Fruit fly (Drosophila melanogaster): ENCODE results near the gene Act5C.
A peak's percentile ranks its signal among the peaks of the same experiment; 100 is the strongest.

Act5C gene

DNA sequence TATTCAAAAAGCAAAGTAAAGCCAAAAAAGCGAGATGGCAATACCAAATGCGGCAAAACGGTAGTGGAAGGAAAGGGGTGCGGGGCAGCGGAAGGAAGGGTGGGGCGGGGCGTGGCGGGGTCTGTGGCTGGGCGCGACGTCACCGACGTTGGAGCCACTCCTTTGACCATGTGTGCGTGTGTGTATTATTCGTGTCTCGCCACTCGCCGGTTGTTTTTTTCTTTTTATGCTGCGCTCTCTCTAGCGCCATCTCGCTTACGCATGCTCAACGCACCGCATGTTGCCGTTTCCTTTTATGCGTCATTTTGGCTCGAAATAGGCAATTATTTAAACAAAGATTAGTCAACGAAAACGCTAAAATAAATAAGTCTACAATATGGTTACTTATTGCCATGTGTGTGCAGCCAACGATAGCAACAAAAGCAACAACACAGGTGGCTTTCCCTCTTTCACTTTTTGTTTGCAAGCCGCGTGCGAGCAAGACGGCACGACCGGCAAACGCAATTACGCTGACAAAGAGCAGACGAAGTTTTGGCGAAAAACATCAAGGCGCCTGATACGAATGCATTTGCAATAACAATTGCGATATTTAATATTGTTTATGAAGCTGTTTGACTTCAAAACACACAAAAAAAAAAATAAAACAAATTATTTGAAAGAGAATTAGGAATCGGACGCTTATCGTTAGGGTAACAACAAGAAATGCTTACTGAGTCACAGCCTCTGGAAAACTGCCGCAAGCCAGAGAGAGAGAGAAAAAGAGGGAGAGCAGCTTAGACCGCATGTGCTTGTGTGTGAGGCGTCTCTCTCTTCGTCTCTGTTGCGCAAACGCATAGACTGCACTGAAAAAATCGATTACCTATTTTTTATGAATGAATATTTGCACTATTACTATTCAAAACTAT lies 1.2 kb upstream of the Act5C start (continued):
- TF ChIP-seq pho (GFP tag; optimal IDR thresholded peaks at IDR 0.05) = no peak
- TF ChIP-seq BEAF-32 (GFP tag; optimal IDR thresholded peaks at IDR 0.05) = no peak
- TF ChIP-seq CG11696 (GFP tag; IDR thresholded peaks at IDR 0.05) = no peak
- no peak for TF ChIP-seq Atf6 (GFP tag; IDR thresholded peaks at IDR 0.05)
- TF ChIP-seq gro (GFP tag; optimal IDR thresholded peaks at IDR 0.05) = no peak
- no peak for TF ChIP-seq CG6272 (GFP tag; IDR thresholded peaks at IDR 0.05)
- peak; percentile 70 for TF ChIP-seq twi (tag; optimal IDR thresholded peaks at IDR 0.05)
- TF ChIP-seq Ets65A (GFP tag) = no peak
- no peak for TF ChIP-seq sens (GFP tag)
- TF ChIP-seq dmrt99B (tag; optimal IDR thresholded peaks at IDR 0.05) = peak; percentile 15
- no peak for TF ChIP-seq CG6854 (GFP tag; optimal IDR thresholded peaks at IDR 0.05)
- TF ChIP-seq ato (GFP tag; IDR thresholded peaks at IDR 0.05; ENCODE audit: partially characterized antibody) = no peak
- TF ChIP-seq Six4 (GFP tag; optimal IDR thresholded peaks at IDR 0.05) = no peak
- TF ChIP-seq Xbp1 (GFP tag; optimal IDR thresholded peaks at IDR 0.05) = no peak
- TF ChIP-seq bab2 (GFP tag; optimal IDR thresholded peaks at IDR 0.05) = no peak
- no peak for TF ChIP-seq fd96Cb (tag; optimal IDR thresholded peaks at IDR 0.05)
- TF ChIP-seq run (tag; optimal IDR thresholded peaks at IDR 0.05) = no peak
- TF ChIP-seq Kr (GFP tag; optimal IDR thresholded peaks at IDR 0.05) = peak; percentile 36
- no peak for TF ChIP-seq Aef1 (GFP tag; IDR thresholded peaks at IDR 0.05)
- TF ChIP-seq jumu (GFP tag; optimal IDR thresholded peaks at IDR 0.05) = no peak
- no peak for TF ChIP-seq Mad (GFP tag; optimal IDR thresholded peaks at IDR 0.05)
- no peak for TF ChIP-seq CG15269 (tag; optimal IDR thresholded peaks at IDR 0.05)
- TF ChIP-seq tna (GFP tag; IDR thresholded peaks at IDR 0.05; ENCODE audit: partially characterized antibody) = no peak
- TF ChIP-seq Drgx (GFP tag; IDR thresholded peaks at IDR 0.05) = peak; percentile 27; the same call in 1 of the 2 replicates
- TF ChIP-seq Rfx (GFP tag; IDR thresholded peaks at IDR 0.05) = peak; percentile 21; the same call in 1 of the 2 replicates
- TF ChIP-seq Oaz (GFP tag; IDR thresholded peaks at IDR 0.05) = no peak
- TF ChIP-seq CG1024 (GFP tag; IDR thresholded peaks at IDR 0.05) = no peak
- TF ChIP-seq Mrtf (GFP tag; IDR thresholded peaks at IDR 0.05) = peak; percentile 29; the same call in 1 of the 3 replicates
- TF ChIP-seq Side (GFP tag; optimal IDR thresholded peaks at IDR 0.05) = no peak
- TF ChIP-seq CG2712 (tag; optimal IDR thresholded peaks at IDR 0.05) = no peak
- TF ChIP-seq CG34376 (GFP tag; optimal IDR thresholded peaks at IDR 0.05) = no peak
- peak; percentile 50 for TF ChIP-seq CG17359 (tag; optimal IDR thresholded peaks at IDR 0.05)
- TF ChIP-seq oc (tag; optimal IDR thresholded peaks at IDR 0.05) = no peak
- TF ChIP-seq CG8924 (tag; optimal IDR thresholded peaks at IDR 0.05) = peak; percentile 29
- no peak for TF ChIP-seq Opbp (GFP tag; IDR thresholded peaks at IDR 0.05; ENCODE audit: partially characterized antibody)
- no peak for TF ChIP-seq CG11247 (GFP tag; IDR thresholded peaks at IDR 0.05)
- TF ChIP-seq Sox102F (GFP tag; optimal IDR thresholded peaks at IDR 0.05) = peak; percentile 17
- peak; percentile 53 for TF ChIP-seq CG12769 (tag; optimal IDR thresholded peaks at IDR 0.05)
- TF ChIP-seq CG3726 (GFP tag; IDR thresholded peaks at IDR 0.05) = no peak
- TF ChIP-seq Hmr (GFP tag; optimal IDR thresholded peaks at IDR 0.05) = peak; percentile 30
- TF ChIP-seq CG9876 (GFP tag; optimal IDR thresholded peaks at IDR 0.05) = no peak
- TF ChIP-seq Dp (GFP tag; optimal IDR thresholded peaks at IDR 0.05) = no peak
- TF ChIP-seq Ptx1 (GFP tag; IDR thresholded peaks at IDR 0.05) = no peak
- TF ChIP-seq Fer1 (GFP tag; optimal IDR thresholded peaks at IDR 0.05) = no peak
- no peak for TF ChIP-seq HLHmδ (GFP tag; optimal IDR thresholded peaks at IDR 0.05)
- TF ChIP-seq mld (GFP tag; IDR thresholded peaks at IDR 0.05; ENCODE audit: partially characterized antibody) = no peak
- TF ChIP-seq sqz (GFP tag; optimal IDR thresholded peaks at IDR 0.05) = peak; percentile 88
- TF ChIP-seq chn (GFP tag; optimal IDR thresholded peaks at IDR 0.05) = no peak
- TF ChIP-seq CG9817 (tag; optimal IDR thresholded peaks at IDR 0.05) = no peak
- TF ChIP-seq sim (GFP tag; IDR thresholded peaks at IDR 0.05) = no peak

All from whole organism, embryonic.